Fruit fly (Drosophila melanogaster) whole organism, prepupa: Measurements from ENCODE around the gene CG7772.

Experiments
- Blimp-1 ChIP-seq: fragments of 200-800 bp; sonication (Bioruptor generic); optimal IDR thresholded peaks from 3 replicates; lab custom pipeline; 2017; ENCODE audit warnings: missing biosample characterization, missing genetic modification characterization, mild to moderate bottlenecking, moderate library complexity, missing genetic modification reagents
- CG10631 ChIP-seq: fragments of 200-800 bp; sonication (Bioruptor generic); optimal IDR thresholded peaks from 2 replicates; lab custom pipeline; 2016; ENCODE audit warnings: missing biosample characterization, missing genetic modification characterization
- CG10669 ChIP-seq: fragments of 200-800 bp; sonication (Bioruptor generic); optimal IDR thresholded peaks from 3 replicates; lab custom pipeline; 2018; ENCODE audit warnings: missing biosample characterization, mild to moderate bottlenecking, missing genetic modification characterization, moderate library complexity
- CG11294 ChIP-seq: fragments of 200-800 bp; sonication (Bioruptor generic); IDR thresholded peaks from 2 replicates; pipeline ENCODE4 v1.3.6; 2022; ENCODE audit warnings: missing biosample characterization, missing genetic modification characterization
- CG11902 ChIP-seq: fragments of 200-800 bp; sonication (Bioruptor generic); optimal IDR thresholded peaks from 3 replicates; lab custom pipeline; 2016; ENCODE audit warnings: missing biosample characterization, missing genetic modification characterization
- CG15336 ChIP-seq: fragments of 200-800 bp; sonication (Bioruptor generic); IDR thresholded peaks from 2 replicates; pipeline ENCODE4 v1.3.6; 2022; ENCODE audit warnings: missing biosample characterization, missing genetic modification characterization
- CG16779 ChIP-seq: fragments of 200-800 bp; sonication (Bioruptor generic); optimal IDR thresholded peaks from 3 replicates; lab custom pipeline; 2017; ENCODE audit warnings: missing biosample characterization, mild to moderate bottlenecking, missing genetic modification characterization
- CG3032 ChIP-seq: fragments of 200-800 bp; optimal IDR thresholded peaks from 2 replicates; lab custom pipeline; 2019; ENCODE audit warnings: missing biosample characterization, mild to moderate bottlenecking, missing genetic modification characterization, moderate library complexity
- CG32006 ChIP-seq: fragments of 200-800 bp; sonication (Bioruptor generic); optimal IDR thresholded peaks from 3 replicates; lab custom pipeline; 2017; ENCODE audit warnings: missing biosample characterization, mild to moderate bottlenecking, missing genetic modification characterization
- CG34406 ChIP-seq: fragments of 200-800 bp; sonication (Bioruptor generic); optimal IDR thresholded peaks from 3 replicates; lab custom pipeline; 2016; ENCODE audit warnings: missing biosample characterization, missing genetic modification characterization
- CG3919 ChIP-seq: fragments of 200-800 bp; sonication (Bioruptor generic); optimal IDR thresholded peaks from 3 replicates; lab custom pipeline; 2016; ENCODE audit warnings: missing biosample characterization, missing genetic modification characterization
- CG6163 ChIP-seq: fragments of 200-800 bp; sonication (Bioruptor generic); IDR thresholded peaks from 3 replicates; pipeline ENCODE4 v1.3.6; 2022; ENCODE audit warnings: missing biosample characterization, missing genetic modification characterization
- CG6792 ChIP-seq: fragments of 200-800 bp; sonication (Bioruptor generic); optimal IDR thresholded peaks from 3 replicates; lab custom pipeline; 2016; ENCODE audit warnings: missing biosample characterization, missing genetic modification characterization
- CG6854 ChIP-seq: fragments of 200-800 bp; sonication (Bioruptor generic); optimal IDR thresholded peaks from 2 replicates; lab custom pipeline; 2017; ENCODE audit warnings: missing biosample characterization, mild to moderate bottlenecking, missing genetic modification characterization
- CG7368 ChIP-seq: fragments of 200-800 bp; sonication (Bioruptor generic); optimal IDR thresholded peaks from 3 replicates; lab custom pipeline; 2016; ENCODE audit warnings: missing biosample characterization, missing genetic modification characterization
- CG9139 ChIP-seq: fragments of 200-800 bp; sonication (Bioruptor generic); optimal IDR thresholded peaks from 3 replicates; lab custom pipeline; 2017; ENCODE audit warnings: missing biosample characterization, mild to moderate bottlenecking, missing genetic modification characterization
- Eip93F ChIP-seq: fragments of 200-800 bp; sonication (Bioruptor generic); optimal IDR thresholded peaks from 2 replicates; lab custom pipeline; 2016; ENCODE audit warnings: missing biosample characterization, mild to moderate bottlenecking, missing genetic modification characterization
- Ets21C ChIP-seq: fragments of 200-800 bp; sonication (Bioruptor generic); optimal IDR thresholded peaks from 3 replicates; lab custom pipeline; 2016; ENCODE audit warnings: missing biosample characterization, missing genetic modification characterization
- Ets96B ChIP-seq: fragments of 200-800 bp; optimal IDR thresholded peaks from 2 replicates; lab custom pipeline; 2019; ENCODE audit warnings: missing biosample characterization, mild to moderate bottlenecking, missing genetic modification characterization, moderate library complexity
- Gug ChIP-seq: fragments of 200-800 bp; sonication (Bioruptor generic); IDR thresholded peaks from 2 replicates; pipeline ENCODE4 v1.3.6; 2022; ENCODE audit warnings: missing biosample characterization, missing genetic modification characterization
- Hr38 ChIP-seq: sonication (Bioruptor generic); optimal IDR thresholded peaks from 2 replicates; lab custom pipeline; 2016; ENCODE audit warnings: missing biosample characterization, missing genetic modification characterization
- Hr39 ChIP-seq: fragments of 200-800 bp; sonication (Bioruptor generic); optimal IDR thresholded peaks from 2 replicates; lab custom pipeline; 2016; ENCODE audit warnings: missing biosample characterization, missing genetic modification characterization
- Lpt ChIP-seq: fragments of 200-800 bp; sonication (Bioruptor generic); optimal IDR thresholded peaks from 3 replicates; lab custom pipeline; 2016; ENCODE audit warnings: missing biosample characterization, missing genetic modification characterization
- Sox102F ChIP-seq: fragments of 200-800 bp; sonication (Bioruptor generic); optimal IDR thresholded peaks from 2 replicates; lab custom pipeline; 2016; ENCODE audit warnings: missing biosample characterization, mild to moderate bottlenecking, missing genetic modification characterization
- Sox14 ChIP-seq: fragments of 200-800 bp; sonication (Bioruptor generic); optimal IDR thresholded peaks from 3 replicates; lab custom pipeline; 2016; ENCODE audit warnings: missing biosample characterization, missing genetic modification characterization
- Sox15 ChIP-seq: fragments of 200-800 bp; sonication (Bioruptor generic); optimal IDR thresholded peaks from 3 replicates; lab custom pipeline; 2016; ENCODE audit warnings: missing biosample characterization, missing genetic modification characterization
- cyc ChIP-seq: fragments of 200-800 bp; sonication (Bioruptor generic); optimal IDR thresholded peaks from 3 replicates; lab custom pipeline; 2016; ENCODE audit warnings: missing biosample characterization, missing genetic modification characterization
- dac ChIP-seq: fragments of 200-800 bp; sonication (Bioruptor generic); optimal IDR thresholded peaks from 2 replicates; lab custom pipeline; 2017; ENCODE audit warnings: missing biosample characterization, mild to moderate bottlenecking, missing genetic modification characterization
- eg ChIP-seq: fragments of 200-800 bp; sonication (Bioruptor generic); IDR thresholded peaks from 3 replicates; pipeline ENCODE4 v1.3.6; 2022; ENCODE audit warnings: missing biosample characterization, missing genetic modification characterization
- esn ChIP-seq: fragments of 200-800 bp; sonication (Bioruptor generic); optimal IDR thresholded peaks from 2 replicates; lab custom pipeline; 2016; ENCODE audit warnings: missing biosample characterization, mild to moderate bottlenecking, missing genetic modification characterization, moderate library complexity
- fd59A ChIP-seq: fragments of 200-800 bp; sonication (Bioruptor generic); optimal IDR thresholded peaks from 2 replicates; lab custom pipeline; 2017; ENCODE audit warnings: missing biosample characterization, mild to moderate bottlenecking, missing genetic modification characterization, missing genetic modification reagents
- fkh ChIP-seq: fragments of 200-800 bp; sonication (Bioruptor generic); optimal IDR thresholded peaks from 3 replicates; lab custom pipeline; 2017; ENCODE audit warnings: missing biosample characterization, mild to moderate bottlenecking, missing genetic modification characterization, moderate library complexity
- lz ChIP-seq: fragments of 200-800 bp; sonication (Bioruptor generic); optimal IDR thresholded peaks from 3 replicates; lab custom pipeline; 2016; ENCODE audit warnings: missing biosample characterization, missing genetic modification characterization
- salr ChIP-seq, 2 experiments: fragments of 200-800 bp; sonication (Bioruptor generic); optimal IDR thresholded peaks; 3 replicates each; lab custom pipeline; 2016 to 2018; ENCODE audit warnings: missing biosample characterization in 2 of 2, missing genetic modification characterization in 2 of 2, mild to moderate bottlenecking in 1 of 2
- spab ChIP-seq: fragments of 200-800 bp; sonication (Bioruptor generic); optimal IDR thresholded peaks from 2 replicates; lab custom pipeline; 2017; ENCODE audit warnings: missing biosample characterization, mild to moderate bottlenecking, missing genetic modification characterization, missing genetic modification reagents
- ss ChIP-seq, 2 experiments: fragments of 200-800 bp; sonication (Bioruptor generic); optimal IDR thresholded peaks; 2 replicates in 1 of 2; 3 replicates in 1 of 2; lab custom pipeline; 2017 to 2018; ENCODE audit warnings: mild to moderate bottlenecking in 2 of 2, missing biosample characterization in 2 of 2, missing genetic modification characterization in 2 of 2, moderate library complexity in 1 of 2
- svp ChIP-seq: fragments of 200-800 bp; sonication (Bioruptor generic); peaks from one replicate; lab custom pipeline; 2016; ENCODE audit warnings: missing biosample characterization, missing genetic modification characterization
- topi ChIP-seq: fragments of 200-800 bp; sonication (Bioruptor generic); optimal IDR thresholded peaks from 3 replicates; lab custom pipeline; 2016; ENCODE audit warnings: missing biosample characterization, missing genetic modification characterization
- vri ChIP-seq: fragments of 200-800 bp; sonication (Bioruptor generic); optimal IDR thresholded peaks from 3 replicates; lab custom pipeline; 2016; ENCODE audit warnings: missing biosample characterization, mild to moderate bottlenecking, missing genetic modification characterization

The CG7772 gene

dm6 chrX:17880269-17880889 is 26.7 kb downstream of the CG7772 start (continued):
- TF ChIP-seq Hr39 (GFP tag; lab: Kevin White, UChicago): peak; percentile 97
- peak; percentile 71 for TF ChIP-seq fkh (GFP tag; lab: Kevin White, UChicago)
- peak; percentile 94 for TF ChIP-seq Sox14 (GFP tag; lab: Kevin White, UChicago)
- peak; percentile 89 for TF ChIP-seq CG15336 (GFP tag; lab: Robert Waterston, UW)
- peak; percentile 65 for TF ChIP-seq CG6854 (GFP tag; lab: Kevin White, UChicago)
- peak; percentile 93 for TF ChIP-seq vri (GFP tag; lab: Kevin White, UChicago)
- peak; percentile 75 for TF ChIP-seq Ets96B (tag; lab: Kevin White, UChicago)
- peak; percentile 92 for TF ChIP-seq cyc (GFP tag; lab: Kevin White, UChicago)
- TF ChIP-seq CG16779: peak; percentile 64
- peak; percentile 92 for TF ChIP-seq CG6163 (GFP tag; lab: Robert Waterston, UW)
- peak; percentile 47 for TF ChIP-seq spab (GFP tag; lab: Kevin White, UChicago)
- TF ChIP-seq Gug (GFP tag; lab: Robert Waterston, UW): peak; percentile 89
- TF ChIP-seq CG32006 (GFP tag; lab: Kevin White, UChicago): peak; percentile 95
- peak; percentile 94 for TF ChIP-seq esn (GFP tag; lab: Kevin White, UChicago)
- peak; percentile 97 for TF ChIP-seq eg (GFP tag; lab: Robert Waterston, UW)
- TF ChIP-seq CG7368: peak; percentile 79
- peak; percentile 92 for TF ChIP-seq topi (GFP tag; lab: Kevin White, UChicago)
- peak; percentile 92 for TF ChIP-seq Eip93F (GFP tag; lab: Kevin White, UChicago)
- TF ChIP-seq CG34406 (GFP tag; lab: Kevin White, UChicago): peak; percentile 85
- peak; percentile 97 for TF ChIP-seq svp
- peak; percentile 77 for TF ChIP-seq CG10669 (GFP tag; lab: Kevin White, UChicago)
- peak; percentile 76 for TF ChIP-seq fd59A (GFP tag; lab: Kevin White, UChicago)
- TF ChIP-seq Sox15 (GFP tag; lab: Kevin White, UChicago): peak; percentile 85
- peak; percentile 93 for TF ChIP-seq Sox102F
- peak; percentile 88 for TF ChIP-seq CG10631
- TF ChIP-seq CG9139 (GFP tag; lab: Kevin White, UChicago): peak; percentile 6
- peak; percentile 78 for TF ChIP-seq CG3032 (tag; lab: Kevin White, UChicago)
- peak; percentile 54 to 80 for TF ChIP-seq ss (GFP tag; optimal IDR thresholded peaks at IDR 0.05; lab: Kevin White, UChicago)
- peak; percentile 75 for TF ChIP-seq Blimp-1 (GFP tag; lab: Kevin White, UChicago)
- peak; percentile 95 for TF ChIP-seq Ets21C (GFP tag; lab: Kevin White, UChicago)
- peak; percentile 89 for TF ChIP-seq CG11294 (GFP tag; lab: Robert Waterston, UW)
- TF ChIP-seq CG11902: peak; percentile 83
- peak; percentile 96 for TF ChIP-seq lz (GFP tag; lab: Kevin White, UChicago)
- peak; percentile 87 for TF ChIP-seq dac (GFP tag; lab: Kevin White, UChicago)
- TF ChIP-seq CG3919 (GFP tag; lab: Kevin White, UChicago): peak; percentile 85
- TF ChIP-seq Hr38 (GFP tag; lab: Kevin White, UChicago): peak; percentile 58
- TF ChIP-seq Lpt (GFP tag; lab: Kevin White, UChicago): peak; percentile 87
- peak; percentile 88 for TF ChIP-seq CG6792 (GFP tag; lab: Kevin White, UChicago)
- TF ChIP-seq salr (GFP tag; optimal IDR thresholded peaks at IDR 0.05; lab: Kevin White, UChicago): peak; percentile 79 to 80
